Worm (Caenorhabditis elegans) whole organism, midembryonic: ENCODE results near the gene T07E3.2.

Experiments used
- T22C8.4 ChIP-seq: fragments of 200-800 bp; sonication (Bioruptor generic); IDR thresholded peaks from 2 replicates; pipeline ENCODE4 v1.3.6; 2022; ENCODE audit warnings: missing genetic modification characterization, missing compliant biosample characterization
- cog-1 ChIP-seq: sonication (generic microtip); optimal IDR thresholded peaks from 2 replicates; lab custom pipeline; 2016; ENCODE audit warnings: missing genetic modification characterization, missing compliant biosample characterization
- flt-1 ChIP-seq: fragments of 200-800 bp; sonication (Bioruptor generic); IDR thresholded peaks from 2 replicates; pipeline ENCODE4 v1.3.6; 2022; ENCODE audit warnings: missing genetic modification characterization, missing compliant biosample characterization
- klf-2 ChIP-seq: fragments of 200-800 bp; sonication (Bioruptor generic); conservative IDR thresholded peaks from 2 replicates; pipeline ENCODE4 v1.3.6; 2022; ENCODE audit warnings: missing genetic modification reagents, missing genetic modification characterization, missing compliant biosample characterization
- med-1 ChIP-seq: sonication (generic microtip); optimal IDR thresholded peaks from 2 replicates; lab custom pipeline; 2017; ENCODE audit warnings: missing genetic modification characterization, mild to moderate bottlenecking, missing compliant biosample characterization, antibody characterized with exemption, missing genetic modification reagents; ENCODE audit not compliant: insufficient read depth
- ref-1 ChIP-seq: fragments of 200-800 bp; sonication (Bioruptor generic); conservative IDR thresholded peaks from 2 replicates; pipeline ENCODE4 v1.3.6; 2022; ENCODE audit warnings: missing genetic modification reagents, missing genetic modification characterization, missing compliant biosample characterization
- tab-1 ChIP-seq: fragments of 200-800 bp; sonication (Bioruptor generic); IDR thresholded peaks from 2 replicates; pipeline ENCODE4 v1.3.6; 2022; ENCODE audit warnings: missing genetic modification characterization, missing compliant biosample characterization
- ztf-23 ChIP-seq: fragments of 200-800 bp; sonication (Bioruptor generic); IDR thresholded peaks from 2 replicates; pipeline ENCODE4 v1.3.6; 2022; ENCODE audit warnings: missing genetic modification reagents, missing genetic modification characterization, missing compliant biosample characterization
- ztf-29 ChIP-seq: fragments of 200-800 bp; sonication (Bioruptor generic); IDR thresholded peaks from 2 replicates; pipeline ENCODE4 v1.3.6; 2022; ENCODE audit warnings: missing genetic modification reagents, missing genetic modification characterization, missing compliant biosample characterization

Gene T07E3.2

DNA sequence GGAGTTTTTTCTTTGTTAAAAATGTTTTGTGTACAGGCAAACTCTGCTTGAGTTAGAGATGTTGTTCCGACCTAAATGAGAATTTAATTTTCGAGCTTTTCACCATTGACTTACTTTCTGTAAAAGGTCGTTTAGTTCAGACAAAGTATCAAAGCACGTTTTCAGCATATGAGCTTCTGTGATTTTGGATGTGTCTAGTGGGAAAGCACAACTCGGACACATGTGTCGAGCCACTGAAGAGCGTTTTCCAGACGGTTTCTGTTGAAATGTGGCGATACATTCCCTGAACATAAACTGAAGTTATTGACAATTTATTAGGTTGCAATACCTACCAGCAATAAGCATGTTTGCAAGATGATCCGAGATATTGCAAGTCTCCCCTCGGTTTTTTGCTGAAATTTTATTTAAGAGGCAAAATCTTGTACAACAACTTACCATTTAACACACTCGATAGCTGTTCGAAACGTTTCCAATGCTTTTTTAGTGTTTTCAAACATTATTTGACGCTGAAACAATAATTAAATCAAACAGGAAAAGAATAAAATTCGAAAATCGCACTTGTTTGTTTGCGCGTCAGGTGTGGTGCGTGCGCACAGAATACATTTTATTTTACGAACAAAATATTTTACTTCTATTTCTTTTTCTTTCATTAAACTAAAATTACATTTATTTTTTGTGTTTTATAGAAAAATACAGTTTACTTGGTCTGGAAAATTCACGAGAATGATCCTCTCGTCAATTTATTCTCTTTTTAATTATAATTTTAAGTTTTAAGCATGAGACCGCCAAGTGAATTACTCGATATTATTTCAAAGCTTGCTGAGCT lies 17.3 kb upstream of the T07E3.2 start, which contains the start of the genes brd-1 and K04C2.2:
brd-1 (minus strand) TSS at position 506 of the 826 bp plus-strand sequence.
K04C2.2 (plus strand) TSS at position 776 of the 826 bp plus-strand sequence.
- TF ChIP-seq cog-1 (tag; lab: Kevin White, UChicago), result no peak
- no peak for TF ChIP-seq T22C8.4 (GFP tag; lab: Robert Waterston, UW)
- TF ChIP-seq ref-1 (GFP tag; lab: Robert Waterston, UW), result no peak
- TF ChIP-seq ztf-23 (GFP tag; lab: Robert Waterston, UW), result no peak
- no peak for TF ChIP-seq klf-2 (GFP tag; lab: Robert Waterston, UW)
- no peak for TF ChIP-seq flt-1 (GFP tag; lab: Robert Waterston, UW)
- no peak for TF ChIP-seq tab-1 (GFP tag; lab: Robert Waterston, UW)
- no peak for TF ChIP-seq ztf-29 (GFP tag; lab: Robert Waterston, UW)

DNA sequence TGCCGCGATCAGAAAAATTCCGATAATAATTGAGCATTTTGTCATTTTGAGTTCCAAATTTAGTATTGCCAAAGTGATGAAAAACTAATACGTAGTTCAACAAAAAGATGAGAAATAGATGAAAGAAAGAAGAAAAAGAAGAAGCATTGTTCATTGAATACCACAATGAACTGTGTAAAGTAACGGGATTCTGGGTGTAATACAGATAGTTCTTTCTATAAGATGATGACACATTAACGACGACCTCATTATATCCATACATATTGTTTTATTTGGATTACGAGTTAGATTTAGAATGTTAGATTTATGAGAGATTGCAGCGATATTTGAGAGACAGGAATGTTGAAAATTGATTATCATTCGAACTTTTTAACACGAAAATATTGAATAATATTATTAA lies 14.9 kb upstream of the T07E3.2 start, which contains the start of gene K04C2.5:
K04C2.5 (minus strand) TSS at position 101 of the 400 bp plus-strand sequence.
- TF ChIP-seq ztf-29 (GFP tag; lab: Robert Waterston, UW) (no peak), flt-1 (GFP tag; lab: Robert Waterston, UW) (no peak), T22C8.4 (GFP tag; lab: Robert Waterston, UW) (no peak), cog-1 (tag; lab: Kevin White, UChicago) (no peak), tab-1 (GFP tag; lab: Robert Waterston, UW) (no peak), ztf-23 (GFP tag; lab: Robert Waterston, UW) (no peak)

DNA sequence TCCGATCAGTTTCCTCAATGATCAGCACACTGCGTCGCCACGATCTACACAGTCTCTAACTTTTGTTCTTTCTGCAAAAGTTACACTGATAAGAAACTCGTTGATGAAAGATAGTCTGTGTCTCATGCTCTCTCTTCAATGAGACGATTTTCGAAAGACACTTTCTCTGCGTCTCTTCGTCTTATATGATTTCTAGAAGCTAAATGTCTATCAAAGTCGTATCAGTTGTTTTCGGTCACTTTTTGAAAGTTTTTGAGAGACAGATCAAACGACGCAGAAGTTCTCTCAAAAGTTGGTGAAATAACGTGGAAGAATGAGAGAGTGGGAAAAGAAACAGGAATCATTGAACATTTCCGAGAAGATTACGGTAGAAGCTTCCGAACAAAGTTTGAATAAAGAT lies 11.3 kb upstream of the T07E3.2 start:
- no peak for TF ChIP-seq T22C8.4 (GFP tag; lab: Robert Waterston, UW)
- TF ChIP-seq cog-1 (tag; lab: Kevin White, UChicago), result no peak
- TF ChIP-seq ztf-23 (GFP tag; lab: Robert Waterston, UW), result no peak
- no peak for TF ChIP-seq ztf-29 (GFP tag; lab: Robert Waterston, UW)
- TF ChIP-seq klf-2 (GFP tag; lab: Robert Waterston, UW), result no peak
- no peak for TF ChIP-seq ref-1 (GFP tag; lab: Robert Waterston, UW)
- TF ChIP-seq med-1, result no peak
- TF ChIP-seq tab-1 (GFP tag; lab: Robert Waterston, UW), result no peak
- no peak for TF ChIP-seq flt-1 (GFP tag; lab: Robert Waterston, UW)

ce11 chrIII:6895677-6896076 lies 10.8 kb upstream of the T07E3.2 start:
- TF ChIP-seq T22C8.4 (GFP tag; lab: Robert Waterston, UW) (no peak), ref-1 (GFP tag; lab: Robert Waterston, UW) (no peak), ztf-29 (GFP tag; lab: Robert Waterston, UW) (no peak)

ce11 chrIII:6897587-6898064 lies 8.9 kb upstream of the T07E3.2 start, which contains the start of gene T07E3.4:
T07E3.4 (plus strand) TSS chrIII:6898014.
- TF ChIP-seq med-1, result no peak
- TF ChIP-seq ref-1 (GFP tag; lab: Robert Waterston, UW), result no peak
- no peak for TF ChIP-seq klf-2 (GFP tag; lab: Robert Waterston, UW)
- no peak for TF ChIP-seq ztf-29 (GFP tag; lab: Robert Waterston, UW)
- TF ChIP-seq T22C8.4 (GFP tag; lab: Robert Waterston, UW), result no peak
- no peak for TF ChIP-seq tab-1 (GFP tag; lab: Robert Waterston, UW)
- TF ChIP-seq cog-1 (tag; lab: Kevin White, UChicago), result no peak
- TF ChIP-seq flt-1 (GFP tag; lab: Robert Waterston, UW), result no peak
- no peak for TF ChIP-seq ztf-23 (GFP tag; lab: Robert Waterston, UW)

- TF ChIP-seq ref-1 (GFP tag; lab: Robert Waterston, UW) (no peak), flt-1 (GFP tag; lab: Robert Waterston, UW) (no peak), klf-2 (GFP tag; lab: Robert Waterston, UW) (no peak), tab-1 (GFP tag; lab: Robert Waterston, UW) (no peak), ztf-23 (GFP tag; lab: Robert Waterston, UW) (no peak), ztf-29 (GFP tag; lab: Robert Waterston, UW) (no peak), med-1 (no peak), T22C8.4 (GFP tag; lab: Robert Waterston, UW) (no peak), cog-1 (tag; lab: Kevin White, UChicago) (no peak)
Observed at ce11 chrIII:6898518-6898917, 8.0 kb upstream of the T07E3.2 start.

ce11 chrIII:6900609-6901008 lies 5.9 kb upstream of the T07E3.2 start:
- no peak for TF ChIP-seq med-1
- TF ChIP-seq klf-2 (GFP tag; lab: Robert Waterston, UW), result no peak
- TF ChIP-seq ref-1 (GFP tag; lab: Robert Waterston, UW), result no peak
- TF ChIP-seq tab-1 (GFP tag; lab: Robert Waterston, UW), result no peak
- no peak for TF ChIP-seq ztf-29 (GFP tag; lab: Robert Waterston, UW)
- TF ChIP-seq ztf-23 (GFP tag; lab: Robert Waterston, UW), result no peak
- TF ChIP-seq cog-1 (tag; lab: Kevin White, UChicago), result no peak
- TF ChIP-seq T22C8.4 (GFP tag; lab: Robert Waterston, UW), result no peak
- no peak for TF ChIP-seq flt-1 (GFP tag; lab: Robert Waterston, UW)

ce11 chrIII:6903056-6903977 lies 3.2 kb upstream of the T07E3.2 start, which contains the start of the genes brc-2 and T07E3.3:
brc-2 (minus strand) TSS chrIII:6903106.
T07E3.3 (plus strand) TSS chrIII:6903877.
- TF ChIP-seq med-1 (no peak), klf-2 (GFP tag; lab: Robert Waterston, UW) (no peak), tab-1 (GFP tag; lab: Robert Waterston, UW) (no peak), ztf-29 (GFP tag; lab: Robert Waterston, UW) (no peak), cog-1 (tag; lab: Kevin White, UChicago) (no peak), flt-1 (GFP tag; lab: Robert Waterston, UW) (no peak), T22C8.4 (GFP tag; lab: Robert Waterston, UW) (no peak), ztf-23 (GFP tag; lab: Robert Waterston, UW) (no peak)
